In genomic region chr3R:6948954-6949708, dm6 we compare ENCODE assay signal across 1 fruit fly cellular context.
TF ChIP-seq lines count a peak whose summit lies in the region.

No protein-coding gene starts in this region.

TF ChIP-seq in whole organism, embryonic, 481 proteins besides CTCF, POLR2A, EP300 and RAD21 (continued from another document):
- TF ChIP-seq CG9727 (GFP tag; optimal IDR thresholded peaks at IDR 0.05; lab: Kevin White, UChicago) (peak; percentile 73), eve (GFP tag; optimal IDR thresholded peaks at IDR 0.05; lab: Kevin White, UChicago) (peak in 1 of 2 experiments; percentile 72), fd102C (GFP tag; optimal IDR thresholded peaks at IDR 0.05; lab: Kevin White, UChicago) (peak; percentile 96), bsh (GFP tag; optimal IDR thresholded peaks at IDR 0.05; lab: Kevin White, UChicago) (peak in 1 of 2 experiments; percentile 30), CG10267 (tag; optimal IDR thresholded peaks at IDR 0.05; lab: Kevin White, UChicago) (peak; percentile 37), Bteb2 (GFP tag; optimal IDR thresholded peaks at IDR 0.05; lab: Kevin White, UChicago) (no peak), CG14710 (tag; optimal IDR thresholded peaks at IDR 0.05; lab: Kevin White, UChicago) (peak; percentile 41), yki (optimal IDR thresholded peaks at IDR 0.05; lab: Kevin White, UChicago) (no peak), CG14667 (GFP tag; IDR thresholded peaks at IDR 0.05; lab: Robert Waterston, UW) (no peak), Xrp1 (GFP tag; IDR thresholded peaks at IDR 0.05; lab: Robert Waterston, UW) (peak; percentile 66; the same call in 1 of the 2 replicates), Aef1 (GFP tag; IDR thresholded peaks at IDR 0.05; lab: Robert Waterston, UW) (no peak), chif (GFP tag; optimal IDR thresholded peaks at IDR 0.05; lab: Kevin White, UChicago) (peak in 1 of 2 experiments; percentile 58), CG2712 (tag; optimal IDR thresholded peaks at IDR 0.05; lab: Kevin White, UChicago) (peak; percentile 56), CG7928 (GFP tag; optimal IDR thresholded peaks at IDR 0.05; lab: Kevin White, UChicago) (no peak), vvl (GFP tag; IDR thresholded peaks at IDR 0.05; lab: Robert Waterston, UW) (peak; percentile 53; the same call in 1 of the 2 replicates), CG8765 (GFP tag; IDR thresholded peaks at IDR 0.05; lab: Robert Waterston, UW) (peak; percentile 69), CG2202 (tag; optimal IDR thresholded peaks at IDR 0.05; lab: Kevin White, UChicago) (peak; percentile 20), inv (GFP tag; IDR thresholded peaks at IDR 0.05; lab: Robert Waterston, UW; ENCODE audit: partially characterized antibody) (no peak), CG18262 (tag; optimal IDR thresholded peaks at IDR 0.05; lab: Kevin White, UChicago) (peak; percentile 53), zen (tag; optimal IDR thresholded peaks at IDR 0.05; lab: Kevin White, UChicago) (peak; percentile 90), CG15479 (GFP tag; optimal IDR thresholded peaks at IDR 0.05; lab: Kevin White, UChicago) (peak; percentile 95), luna (GFP tag; optimal IDR thresholded peaks at IDR 0.05; lab: Kevin White, UChicago) (no peak), CG12104 (GFP tag; optimal IDR thresholded peaks at IDR 0.05; lab: Kevin White, UChicago) (no peak), otp (GFP tag; IDR thresholded peaks at IDR 0.05; lab: Robert Waterston, UW) (0 out of 3 replicates have a peak, but pooled peaks have one; percentile 34), unpg (GFP tag; optimal IDR thresholded peaks at IDR 0.05; lab: Kevin White, UChicago) (peak; percentile 14), zf30C (GFP tag; optimal IDR thresholded peaks at IDR 0.05; lab: Kevin White, UChicago) (peak; percentile 91), br (optimal IDR thresholded peaks at IDR 0.05; lab: Kevin White, UChicago) (no peak), gt (GFP tag; IDR thresholded peaks at IDR 0.05; lab: Robert Waterston, UW) (0 out of 2 replicates have a peak, but pooled peaks have one; percentile 26), CG8388 (GFP tag; optimal IDR thresholded peaks at IDR 0.05; lab: Kevin White, UChicago) (peak; percentile 9), CG7839 (tag; optimal IDR thresholded peaks at IDR 0.05; lab: Kevin White, UChicago) (peak; percentile 29), Ptx1 (GFP tag; IDR thresholded peaks at IDR 0.05; lab: Robert Waterston, UW) (0 out of 2 replicates have a peak, but pooled peaks have one; percentile 9), Mes4 (GFP tag; optimal IDR thresholded peaks at IDR 0.05; lab: Kevin White, UChicago) (no peak)
